Worm (Caenorhabditis elegans) whole organism, L2 larva: Measurements from ENCODE around the gene hcp-3.
A peak's percentile ranks its signal among the peaks of the same experiment; 100 is the strongest.

Source experiments
- C34F6.9 ChIP-seq: fragments of 150-350 bp; optimal IDR thresholded peaks from 2 replicates; lab custom pipeline; 2014; ENCODE audit warnings: missing biosample characterization, missing genetic modification characterization
- F13H6.1 ChIP-seq: sonication (generic microtip); optimal IDR thresholded peaks from 2 replicates; lab custom pipeline; 2016; ENCODE audit warnings: missing genetic modification characterization, missing compliant biosample characterization
- R02D3.7 ChIP-seq: fragments of 150-350 bp; optimal IDR thresholded peaks from 2 replicates; lab custom pipeline; 2014; ENCODE audit warnings: missing biosample characterization, missing genetic modification characterization
- alr-1 ChIP-seq: fragments of 150-350 bp; optimal IDR thresholded peaks from 2 replicates; lab custom pipeline; 2014; ENCODE audit warnings: missing biosample characterization, missing genetic modification characterization
- aly-2 ChIP-seq: fragments of 150-350 bp; optimal IDR thresholded peaks from 2 replicates; lab custom pipeline; 2014; ENCODE audit warnings: missing biosample characterization, missing genetic modification characterization
- ama-1 ChIP-seq: fragments of 150-350 bp; optimal IDR thresholded peaks from 2 replicates; lab custom pipeline; 2018; ENCODE audit warnings: inconsistent platforms
- blmp-1 ChIP-seq: sonication (generic microtip); optimal IDR thresholded peaks from 2 replicates; lab custom pipeline; 2017; ENCODE audit warnings: missing genetic modification characterization, mild to moderate bottlenecking, missing compliant biosample characterization, antibody characterized with exemption, moderate library complexity; ENCODE audit not compliant: insufficient read depth
- ceh-82 ChIP-seq: fragments of 150-350 bp; optimal IDR thresholded peaks from 2 replicates; lab custom pipeline; 2014; ENCODE audit warnings: missing biosample characterization, missing genetic modification characterization
- dmd-4 ChIP-seq: sonication (generic microtip); optimal IDR thresholded peaks from 2 replicates; lab custom pipeline; 2017; ENCODE audit warnings: missing biosample characterization, missing genetic modification characterization
- egl-27 ChIP-seq: sonication (generic microtip); optimal IDR thresholded peaks from 3 replicates; lab custom pipeline; 2017; ENCODE audit warnings: missing biosample characterization, missing genetic modification reagents, missing genetic modification characterization
- elt-1 ChIP-seq: fragments of 150-350 bp; optimal IDR thresholded peaks from 2 replicates; lab custom pipeline; 2014; ENCODE audit warnings: missing biosample characterization, missing genetic modification characterization
- elt-3 ChIP-seq: sonication (generic microtip); optimal IDR thresholded peaks from 2 replicates; lab custom pipeline; 2017; ENCODE audit warnings: missing biosample characterization, missing genetic modification characterization
- fos-1 ChIP-seq: fragments of 150-350 bp; optimal IDR thresholded peaks from 2 replicates; lab custom pipeline; 2014; ENCODE audit warnings: missing biosample characterization, missing genetic modification characterization
- gmeb-1 ChIP-seq: fragments of 150-350 bp; optimal IDR thresholded peaks from 2 replicates; lab custom pipeline; 2014; ENCODE audit warnings: missing biosample characterization, missing genetic modification characterization
- lin-39 ChIP-seq: fragments of 150-350 bp; optimal IDR thresholded peaks from 2 replicates; lab custom pipeline; 2014; ENCODE audit warnings: missing biosample characterization, missing genetic modification reagents, missing genetic modification characterization
- lsy-2 ChIP-seq, 2 experiments: fragments of 150-350 bp in 1 of 2; sonication (generic microtip) in 1 of 2; optimal IDR thresholded peaks; 2 replicates each; lab custom pipeline; 2014 to 2017; ENCODE audit warnings: missing biosample characterization in 2 of 2, missing genetic modification characterization in 2 of 2
- mab-5 ChIP-seq: fragments of 150-350 bp; optimal IDR thresholded peaks from 2 replicates; lab custom pipeline; 2014; ENCODE audit warnings: missing biosample characterization, missing genetic modification characterization
- mbf-1 ChIP-seq: sonication (generic microtip); optimal IDR thresholded peaks from 2 replicates; lab custom pipeline; 2017; ENCODE audit warnings: missing biosample characterization, missing genetic modification characterization
- nhr-10 ChIP-seq: sonication (generic microtip); optimal IDR thresholded peaks from 2 replicates; lab custom pipeline; 2017; ENCODE audit warnings: missing biosample characterization, missing genetic modification characterization
- nhr-11 ChIP-seq: fragments of 150-350 bp; optimal IDR thresholded peaks from 2 replicates; lab custom pipeline; 2014; ENCODE audit warnings: missing biosample characterization, missing genetic modification characterization
- nhr-12 ChIP-seq: fragments of 150-350 bp; optimal IDR thresholded peaks from 2 replicates; lab custom pipeline; 2014; ENCODE audit warnings: missing biosample characterization, missing genetic modification characterization
- nhr-129 ChIP-seq: fragments of 150-350 bp; optimal IDR thresholded peaks from 2 replicates; lab custom pipeline; 2014; ENCODE audit warnings: missing biosample characterization, missing genetic modification characterization
- nhr-21 ChIP-seq: fragments of 150-350 bp; optimal IDR thresholded peaks from 2 replicates; lab custom pipeline; 2014; ENCODE audit warnings: missing biosample characterization, missing genetic modification characterization
- nhr-23 ChIP-seq: fragments of 150-350 bp; optimal IDR thresholded peaks from 2 replicates; lab custom pipeline; 2014; ENCODE audit warnings: missing biosample characterization, missing genetic modification reagents, missing genetic modification characterization
- nhr-25 ChIP-seq: fragments of 150-350 bp; sonication (generic microtip); optimal IDR thresholded peaks from 3 replicates; lab custom pipeline; 2014; ENCODE audit warnings: missing biosample characterization, missing genetic modification characterization
- nhr-6 ChIP-seq: fragments of 150-350 bp; optimal IDR thresholded peaks from 2 replicates; lab custom pipeline; 2014; ENCODE audit warnings: missing biosample characterization, missing genetic modification characterization
- nhr-77 ChIP-seq: fragments of 150-350 bp; optimal IDR thresholded peaks from 2 replicates; lab custom pipeline; 2014; ENCODE audit warnings: missing biosample characterization, missing genetic modification characterization
- peb-1 ChIP-seq: fragments of 150-350 bp; optimal IDR thresholded peaks from 2 replicates; lab custom pipeline; 2014; ENCODE audit warnings: missing biosample characterization, missing genetic modification characterization
- sem-4 ChIP-seq: fragments of 150-350 bp; optimal IDR thresholded peaks from 2 replicates; lab custom pipeline; 2014; ENCODE audit warnings: missing biosample characterization, missing genetic modification reagents, missing genetic modification characterization
- sma-9 ChIP-seq, 2 experiments: fragments of 150-350 bp in 1 of 2; sonication (generic microtip) in 1 of 2; optimal IDR thresholded peaks; 2 replicates each; lab custom pipeline; 2014 to 2016; ENCODE audit warnings: missing genetic modification characterization in 2 of 2, mild to moderate bottlenecking in 1 of 2, missing biosample characterization in 1 of 2, missing compliant biosample characterization in 1 of 2, missing genetic modification reagents in 1 of 2, moderate library complexity in 1 of 2
- snpc-4 ChIP-seq: fragments of 150-350 bp; optimal IDR thresholded peaks from 2 replicates; lab custom pipeline; 2014; ENCODE audit warnings: missing biosample characterization, missing genetic modification characterization
- unc-39 ChIP-seq: fragments of 150-350 bp; optimal IDR thresholded peaks from 2 replicates; lab custom pipeline; 2014; ENCODE audit warnings: missing biosample characterization, missing genetic modification characterization
- unc-55 ChIP-seq: fragments of 150-350 bp; sonication (generic microtip); optimal IDR thresholded peaks from 3 replicates; lab custom pipeline; 2014; ENCODE audit warnings: missing biosample characterization, missing genetic modification reagents, missing genetic modification characterization
- unc-62 ChIP-seq: fragments of 150-350 bp; optimal IDR thresholded peaks from 2 replicates; lab custom pipeline; 2014; ENCODE audit warnings: missing biosample characterization, missing genetic modification reagents, missing genetic modification characterization
- zag-1 ChIP-seq: fragments of 150-350 bp; optimal IDR thresholded peaks from 2 replicates; lab custom pipeline; 2014; ENCODE audit warnings: missing biosample characterization, missing genetic modification characterization
- ztf-1 ChIP-seq: fragments of 200-800 bp; sonication (Bioruptor generic); conservative IDR thresholded peaks from 2 replicates; pipeline ENCODE4 v1.3.6; 2022; ENCODE audit warnings: missing genetic modification characterization, missing compliant biosample characterization
- ztf-11 ChIP-seq: sonication (generic microtip); optimal IDR thresholded peaks from 2 replicates; lab custom pipeline; 2017; ENCODE audit warnings: missing biosample characterization, missing genetic modification characterization
- ztf-4 ChIP-seq: fragments of 150-350 bp; optimal IDR thresholded peaks from 2 replicates; lab custom pipeline; 2014; ENCODE audit warnings: missing biosample characterization, missing genetic modification characterization

The hcp-3 gene

ce11 chrIII:9665490-9666179, 49.4 kb upstream of the hcp-3 start (continued):
- TF ChIP-seq mab-5 (no peak), nhr-25 (peak; percentile 5), nhr-77 (tag; lab: Kevin White, UChicago) (no peak)
- TF ChIP-seq, all 48 proteins: peak for 13

DNA sequence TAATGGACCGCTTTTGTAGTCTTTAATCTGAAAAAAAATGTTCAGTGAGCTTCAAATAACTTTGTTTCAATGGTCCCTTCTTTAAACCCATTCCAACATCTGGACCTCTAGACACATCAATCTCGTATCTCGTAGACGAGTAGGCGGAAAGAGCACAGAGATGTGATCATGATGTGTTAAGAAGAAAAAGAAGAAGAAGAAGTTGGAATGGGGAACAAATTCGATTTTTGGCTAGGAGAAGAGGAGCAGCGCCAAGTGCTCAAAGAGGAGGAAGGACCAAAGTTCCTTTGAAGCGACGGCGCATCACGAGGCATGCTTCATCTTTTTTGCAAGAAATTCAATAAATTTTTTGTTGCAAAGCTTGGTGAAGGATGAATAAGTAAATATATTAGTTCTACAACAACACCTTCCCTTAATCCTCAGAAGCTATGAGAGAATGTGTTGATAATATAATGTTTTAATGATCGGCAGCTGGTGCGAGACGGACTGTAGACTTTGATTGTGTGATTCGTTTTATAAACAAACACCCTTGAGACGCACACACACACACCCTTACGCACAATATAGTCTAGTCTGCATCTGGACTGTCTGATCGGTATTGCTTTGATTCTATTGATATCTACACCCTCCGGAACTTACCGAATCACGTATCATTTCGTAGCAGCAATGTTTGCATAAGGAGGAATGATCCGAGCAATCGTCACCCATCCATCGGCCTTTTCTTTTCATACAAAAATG, 48.4 kb upstream of the hcp-3 start:
- TF ChIP-seq sem-4 (tag; lab: Kevin White, UChicago) (peak; percentile 71), zag-1 (tag; lab: Kevin White, UChicago) (peak; percentile 26), nhr-21 (tag; lab: Kevin White, UChicago) (no peak), C34F6.9 (tag; lab: Kevin White, UChicago) (peak; percentile 4), sma-9 (GFP tag; optimal IDR thresholded peaks at IDR 0.05; lab: Kevin White, UChicago) (peak; percentile 80), sma-9 (tag; optimal IDR thresholded peaks at IDR 0.05; lab: Kevin White, UChicago) (no peak), ztf-11 (tag; lab: Kevin White, UChicago) (no peak), lsy-2 (tag; optimal IDR thresholded peaks at IDR 0.05; lab: Kevin White, UChicago) (peak in 1 of 2 experiments; percentile 40), egl-27 (tag; lab: Kevin White, UChicago) (peak; percentile 1), F13H6.1 (tag; lab: Kevin White, UChicago) (peak; percentile 55)
- TF ChIP-seq, all 48 proteins: peak for 7

- TF ChIP-seq mbf-1 (tag; lab: Kevin White, UChicago), result no peak
- TF ChIP-seq nhr-10, result no peak
- no peak for TF ChIP-seq snpc-4 (tag; lab: Kevin White, UChicago)
- TF ChIP-seq alr-1, result no peak
- TF ChIP-seq nhr-25, result no peak
- no peak for TF ChIP-seq gmeb-1
- no peak for TF ChIP-seq peb-1 (tag; lab: Kevin White, UChicago)
- TF ChIP-seq F13H6.1 (tag; lab: Kevin White, UChicago), result no peak
- no peak for TF ChIP-seq mab-5
These were observed 47.7 kb upstream of the hcp-3 start for ce11 chrIII:9663943-9664342.

DNA sequence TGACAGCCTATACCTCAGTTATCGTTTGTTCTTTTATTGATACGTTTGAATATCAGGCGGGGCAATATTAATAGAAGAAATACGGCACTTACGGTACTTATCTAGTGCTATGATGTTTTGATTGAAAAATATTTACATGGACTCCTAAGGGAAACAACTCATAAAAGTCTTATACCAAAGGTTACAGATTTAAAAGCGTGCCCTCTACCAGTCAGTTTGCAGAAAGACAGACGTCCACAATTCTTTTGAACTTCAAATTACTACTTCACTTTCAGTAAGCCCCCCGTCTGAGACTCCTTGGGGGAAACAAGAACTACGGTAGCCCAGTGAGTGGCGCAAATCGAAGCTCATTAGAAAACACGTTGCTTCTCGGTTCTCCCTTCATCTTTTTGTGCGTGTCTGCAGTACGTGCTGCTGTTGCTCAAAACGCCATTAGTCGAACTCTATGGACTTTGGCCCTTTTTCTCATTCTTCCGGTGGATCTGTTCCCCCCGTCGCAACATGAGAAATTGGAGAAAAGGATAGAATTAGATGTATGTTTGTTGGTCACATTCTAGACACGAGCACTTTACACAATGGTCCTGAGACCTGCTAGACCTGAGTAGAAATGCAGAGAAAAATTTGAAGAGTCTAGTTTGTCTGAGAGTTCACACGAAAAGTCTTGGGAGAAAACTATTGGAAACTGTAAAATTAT, 46.1 kb upstream of the hcp-3 start:
- TF ChIP-seq ama-1 (no peak), lsy-2 (tag; optimal IDR thresholded peaks at IDR 0.05; lab: Kevin White, UChicago) (peak in 1 of 2 experiments; percentile 47), C34F6.9 (tag; lab: Kevin White, UChicago) (peak; percentile 32), nhr-129 (tag; lab: Kevin White, UChicago) (peak; percentile 35), gmeb-1 (no peak), nhr-23 (tag; lab: Kevin White, UChicago) (no peak), fos-1 (tag; lab: Kevin White, UChicago) (no peak), sma-9 (GFP tag; optimal IDR thresholded peaks at IDR 0.05; lab: Kevin White, UChicago) (peak; percentile 65), sma-9 (tag; optimal IDR thresholded peaks at IDR 0.05; lab: Kevin White, UChicago) (no peak), alr-1 (no peak), snpc-4 (tag; lab: Kevin White, UChicago) (no peak), nhr-12 (tag; lab: Kevin White, UChicago) (no peak), ztf-1 (GFP tag; lab: Robert Waterston, UW) (no peak), nhr-10 (no peak), unc-55 (GFP tag; lab: Kevin White, UChicago) (no peak), aly-2 (tag; lab: Kevin White, UChicago) (no peak), egl-27 (tag; lab: Kevin White, UChicago) (no peak), ceh-82 (tag; lab: Kevin White, UChicago) (no peak), mbf-1 (tag; lab: Kevin White, UChicago) (no peak), nhr-21 (tag; lab: Kevin White, UChicago) (no peak), mab-5 (peak; percentile 10), dmd-4 (tag; lab: Kevin White, UChicago) (no peak), nhr-25 (no peak), sem-4 (tag; lab: Kevin White, UChicago) (peak; percentile 21), ztf-4 (no peak), nhr-6 (tag; lab: Kevin White, UChicago) (no peak), unc-39 (no peak), elt-1 (no peak), R02D3.7 (tag; lab: Kevin White, UChicago) (no peak), F13H6.1 (tag; lab: Kevin White, UChicago) (peak; percentile 74), unc-62 (GFP tag; lab: Kevin White, UChicago) (no peak), elt-3 (tag; lab: Kevin White, UChicago) (no peak), ztf-11 (tag; lab: Kevin White, UChicago) (no peak), nhr-11 (no peak), blmp-1 (tag; lab: Kevin White, UChicago) (no peak), lin-39 (no peak)
